Worm (Caenorhabditis elegans) whole organism, L3 larva: ENCODE data around the gene F21H7.12.

Experiments
- elt-2 ChIP-seq: sonication (generic microtip); optimal IDR thresholded peaks from 2 replicates; lab custom pipeline; 2016; ENCODE audit warnings: missing genetic modification reagents, mild to moderate bottlenecking, missing genetic modification characterization, missing compliant biosample characterization
- fkh-10 ChIP-seq: sonication (generic microtip); optimal IDR thresholded peaks from 2 replicates; lab custom pipeline; 2017; ENCODE audit warnings: missing biosample characterization, missing genetic modification reagents, missing genetic modification characterization
- lin-39 ChIP-seq: fragments of 150-350 bp; optimal IDR thresholded peaks from 2 replicates; lab custom pipeline; 2018; ENCODE audit warnings: missing biosample characterization, missing genetic modification reagents, missing genetic modification characterization
- pha-4 ChIP-seq: fragments of 150-350 bp; optimal IDR thresholded peaks from 2 replicates; lab custom pipeline; 2014; ENCODE audit warnings: missing biosample characterization, missing genetic modification reagents, missing genetic modification characterization
- snpc-4 ChIP-seq: fragments of 150-350 bp; optimal IDR thresholded peaks from 2 replicates; lab custom pipeline; 2014; ENCODE audit warnings: missing biosample characterization, missing genetic modification characterization
- ztf-11 ChIP-seq: fragments of 150-350 bp; optimal IDR thresholded peaks from 2 replicates; lab custom pipeline; 2014; ENCODE audit warnings: missing biosample characterization, missing genetic modification characterization

- no peak for TF ChIP-seq pha-4 (tag; lab: Kevin White, UChicago)
- TF ChIP-seq snpc-4 (tag; lab: Kevin White, UChicago), result no peak
- TF ChIP-seq fkh-10 (GFP tag; lab: Kevin White, UChicago), result no peak
- no peak for TF ChIP-seq lin-39 (tag; lab: Kevin White, UChicago)
- no peak for TF ChIP-seq elt-2 (tag; lab: Kevin White, UChicago)
- TF ChIP-seq ztf-11 (tag; lab: Kevin White, UChicago), result no peak
Measured at ce11 chrV:16192114-16192513, 37.9 kb upstream of the F21H7.12 start, which contains the start of gene srh-279.
